Worm (Caenorhabditis elegans) whole organism, L4 larva: ENCODE measurements around the gene F45E10.2.

Source experiments
- R02D3.7 ChIP-seq: fragments of 150-350 bp; sonication (generic microtip); optimal IDR thresholded peaks from 3 replicates; lab custom pipeline; 2014; ENCODE audit warnings: missing biosample characterization, missing genetic modification characterization
- T20F7.1 ChIP-seq: fragments of 200-800 bp; sonication (Bioruptor generic); optimal IDR thresholded peaks from 2 replicates; lab custom pipeline; 2018; ENCODE audit warnings: mild to moderate bottlenecking, missing genetic modification characterization, missing compliant biosample characterization
- T26A8.4 ChIP-seq: fragments of 200-800 bp; sonication (Bioruptor generic); IDR thresholded peaks from 2 replicates; pipeline ENCODE4 v1.3.6; 2022; ENCODE audit warnings: missing genetic modification characterization, missing compliant biosample characterization
- Y48G9A.11 ChIP-seq: fragments of 200-800 bp; sonication (Bioruptor generic); IDR thresholded peaks from 2 replicates; pipeline ENCODE4 v1.3.6; 2022; ENCODE audit warnings: missing genetic modification reagents, missing genetic modification characterization, missing compliant biosample characterization
- Y5F2A.4 ChIP-seq: fragments of 200-800 bp; sonication (Bioruptor generic); optimal IDR thresholded peaks from 2 replicates; lab custom pipeline; 2018; ENCODE audit warnings: mild to moderate bottlenecking, missing genetic modification characterization, missing compliant biosample characterization
- aha-1 ChIP-seq: fragments of 150-350 bp; peaks from one replicate; lab custom pipeline; 2014; ENCODE audit warnings: missing biosample characterization, missing genetic modification characterization
- attf-4 ChIP-seq: sonication (generic microtip); optimal IDR thresholded peaks from 3 replicates; lab custom pipeline; 2017; ENCODE audit warnings: missing biosample characterization, missing genetic modification characterization
- ceh-20 ChIP-seq: fragments of 200-800 bp; sonication (Bioruptor generic); IDR thresholded peaks from 2 replicates; pipeline ENCODE4 v1.3.6; 2022; ENCODE audit warnings: missing genetic modification reagents, missing genetic modification characterization, missing compliant biosample characterization
- ceh-44 ChIP-seq: fragments of 200-800 bp; sonication (Bioruptor generic); IDR thresholded peaks from 2 replicates; pipeline ENCODE4 v1.3.6; 2022; ENCODE audit warnings: missing genetic modification reagents, missing genetic modification characterization, missing compliant biosample characterization
- ceh-62 ChIP-seq: sonication (generic microtip); optimal IDR thresholded peaks from 2 replicates; lab custom pipeline; 2017; ENCODE audit warnings: missing biosample characterization, missing genetic modification characterization
- ceh-82 ChIP-seq: sonication (generic microtip); optimal IDR thresholded peaks from 2 replicates; lab custom pipeline; 2017; ENCODE audit warnings: missing biosample characterization, missing genetic modification characterization
- ces-1 ChIP-seq: fragments of 150-350 bp; sonication (generic microtip); optimal IDR thresholded peaks from 4 replicates; lab custom pipeline; 2014; ENCODE audit warnings: missing biosample characterization, missing genetic modification reagents, missing genetic modification characterization
- ctbp-1 ChIP-seq: fragments of 200-800 bp; sonication (Bioruptor generic); IDR thresholded peaks from 2 replicates; pipeline ENCODE4 v1.3.6; 2022; ENCODE audit warnings: missing genetic modification reagents, missing genetic modification characterization, missing compliant biosample characterization
- dmd-6 ChIP-seq: fragments of 200-800 bp; sonication (Bioruptor generic); IDR thresholded peaks from 2 replicates; pipeline ENCODE4 v1.3.6; 2022; ENCODE audit warnings: missing genetic modification reagents, missing genetic modification characterization, missing compliant biosample characterization
- dmd-8 ChIP-seq: fragments of 200-800 bp; sonication (Bioruptor generic); IDR thresholded peaks from 2 replicates; pipeline ENCODE4 v1.3.6; 2022; ENCODE audit warnings: missing genetic modification characterization, missing compliant biosample characterization
- dmd-9 ChIP-seq: fragments of 200-800 bp; sonication (Bioruptor generic); IDR thresholded peaks from 2 replicates; pipeline ENCODE4 v1.3.6; 2022; ENCODE audit warnings: missing genetic modification reagents, missing genetic modification characterization, missing compliant biosample characterization
- dpl-1 ChIP-seq: fragments of 150-350 bp; optimal IDR thresholded peaks from 2 replicates; lab custom pipeline; 2014; ENCODE audit warnings: missing biosample characterization, missing genetic modification reagents, missing genetic modification characterization
- dve-1 ChIP-seq: sonication (generic microtip); optimal IDR thresholded peaks from 2 replicates; lab custom pipeline; 2017; ENCODE audit warnings: antibody characterized with exemption, mild to moderate bottlenecking, missing genetic modification characterization, missing compliant biosample characterization; ENCODE audit not compliant: insufficient read depth
- egl-27 ChIP-seq: sonication (generic microtip); optimal IDR thresholded peaks from 3 replicates; lab custom pipeline; 2017; ENCODE audit warnings: missing biosample characterization, missing genetic modification reagents, missing genetic modification characterization
- hlh-30 ChIP-seq: sonication (generic microtip); optimal IDR thresholded peaks from 2 replicates; lab custom pipeline; 2017; ENCODE audit warnings: antibody characterized with exemption, mild to moderate bottlenecking, missing genetic modification characterization, missing compliant biosample characterization; ENCODE audit not compliant: insufficient read depth
- hmg-1.1 ChIP-seq: fragments of 200-800 bp; sonication (Bioruptor generic); IDR thresholded peaks from 2 replicates; pipeline ENCODE4 v1.3.6; 2022; ENCODE audit warnings: missing genetic modification reagents, missing genetic modification characterization, missing compliant biosample characterization
- lin-1 ChIP-seq: fragments of 200-800 bp; sonication (Bioruptor generic); IDR thresholded peaks from 2 replicates; pipeline ENCODE4 v1.3.6; 2022; ENCODE audit warnings: missing genetic modification reagents, missing genetic modification characterization, missing compliant biosample characterization
- lin-38 ChIP-seq: fragments of 200-800 bp; sonication (Bioruptor generic); IDR thresholded peaks from 2 replicates; pipeline ENCODE4 v1.3.6; 2022; ENCODE audit warnings: missing genetic modification reagents, missing genetic modification characterization, missing compliant biosample characterization
- lin-39 ChIP-seq: fragments of 150-350 bp; optimal IDR thresholded peaks from 2 replicates; lab custom pipeline; 2014; ENCODE audit warnings: missing biosample characterization, missing genetic modification reagents, missing genetic modification characterization
- lsy-2 ChIP-seq, 2 experiments: fragments of 150-350 bp in 1 of 2; sonication (generic microtip) in 1 of 2; optimal IDR thresholded peaks; 2 replicates each; lab custom pipeline; 2014 to 2017; ENCODE audit warnings: missing biosample characterization in 2 of 2, missing genetic modification characterization in 2 of 2
- mdl-1 ChIP-seq, 2 experiments: fragments of 150-350 bp in 1 of 2; sonication (generic microtip) in 1 of 2; optimal IDR thresholded peaks; 2 replicates each; lab custom pipeline; 2014 to 2017; ENCODE audit warnings: missing biosample characterization in 2 of 2, missing genetic modification characterization in 2 of 2
- mep-1 ChIP-seq: fragments of 150-350 bp; sonication (generic microtip); optimal IDR thresholded peaks from 3 replicates; lab custom pipeline; 2014; ENCODE audit warnings: missing biosample characterization, missing genetic modification characterization
- mes-2 ChIP-seq: sonication (generic microtip); optimal IDR thresholded peaks from 2 replicates; lab custom pipeline; 2016; ENCODE audit warnings: missing genotype, mild to moderate bottlenecking, missing genetic modification characterization, missing compliant biosample characterization; ENCODE audit not compliant: poor library complexity, severe bottlenecking
- mxl-3 ChIP-seq: fragments of 200-800 bp; sonication (Bioruptor generic); optimal IDR thresholded peaks from 2 replicates; lab custom pipeline; 2018; ENCODE audit warnings: mild to moderate bottlenecking, missing genetic modification characterization, missing compliant biosample characterization
- nhr-102 ChIP-seq: sonication (generic microtip); optimal IDR thresholded peaks from 2 replicates; lab custom pipeline; 2016; ENCODE audit warnings: mild to moderate bottlenecking, missing genetic modification characterization, moderate library complexity, missing compliant biosample characterization
- nhr-111 ChIP-seq: fragments of 200-800 bp; sonication (Bioruptor generic); optimal IDR thresholded peaks from 2 replicates; lab custom pipeline; 2018; ENCODE audit warnings: mild to moderate bottlenecking, missing genetic modification characterization, missing compliant biosample characterization
- nhr-28 ChIP-seq: fragments of 150-350 bp; optimal IDR thresholded peaks from 2 replicates; lab custom pipeline; 2014; ENCODE audit warnings: missing biosample characterization, missing genetic modification characterization
- nhr-42 ChIP-seq: fragments of 200-800 bp; sonication (Bioruptor generic); IDR thresholded peaks from 2 replicates; pipeline ENCODE4 v1.3.6; 2022; ENCODE audit warnings: missing genetic modification characterization, missing compliant biosample characterization
- nhr-48 ChIP-seq: sonication (generic microtip); optimal IDR thresholded peaks from 2 replicates; lab custom pipeline; 2016; ENCODE audit warnings: mild to moderate bottlenecking, missing genetic modification characterization, missing compliant biosample characterization
- nhr-6 ChIP-seq: fragments of 150-350 bp; optimal IDR thresholded peaks from 2 replicates; lab custom pipeline; 2014; ENCODE audit warnings: missing biosample characterization, missing genetic modification characterization
- php-3 ChIP-seq: fragments of 200-800 bp; sonication (Bioruptor generic); IDR thresholded peaks from 2 replicates; pipeline ENCODE4 v1.3.6; 2022; ENCODE audit warnings: missing genetic modification reagents, missing genetic modification characterization, missing compliant biosample characterization
- pqm-1 ChIP-seq: sonication (generic microtip); optimal IDR thresholded peaks from 2 replicates; lab custom pipeline; 2017; ENCODE audit warnings: missing biosample characterization, missing genetic modification characterization
- skn-1 ChIP-seq: fragments of 150-350 bp; optimal IDR thresholded peaks from 2 replicates; lab custom pipeline; 2014; ENCODE audit warnings: missing biosample characterization, missing genetic modification characterization
- spr-3 ChIP-seq: fragments of 200-800 bp; sonication (Bioruptor generic); optimal IDR thresholded peaks from 2 replicates; lab custom pipeline; 2018; ENCODE audit warnings: mild to moderate bottlenecking, missing genetic modification characterization, missing compliant biosample characterization
- unc-130 ChIP-seq: sonication (generic microtip); optimal IDR thresholded peaks from 2 replicates; lab custom pipeline; 2016; ENCODE audit warnings: missing genetic modification reagents, missing genetic modification characterization, missing compliant biosample characterization
- zag-1 ChIP-seq: fragments of 150-350 bp; optimal IDR thresholded peaks from 2 replicates; lab custom pipeline; 2014; ENCODE audit warnings: missing biosample characterization, missing genetic modification characterization
- zfp-3 ChIP-seq: fragments of 200-800 bp; sonication (Bioruptor generic); conservative IDR thresholded peaks from 2 replicates; pipeline ENCODE4 v1.3.6; 2022; ENCODE audit warnings: missing genetic modification reagents, missing genetic modification characterization, missing compliant biosample characterization

The F45E10.2 gene

DNA sequence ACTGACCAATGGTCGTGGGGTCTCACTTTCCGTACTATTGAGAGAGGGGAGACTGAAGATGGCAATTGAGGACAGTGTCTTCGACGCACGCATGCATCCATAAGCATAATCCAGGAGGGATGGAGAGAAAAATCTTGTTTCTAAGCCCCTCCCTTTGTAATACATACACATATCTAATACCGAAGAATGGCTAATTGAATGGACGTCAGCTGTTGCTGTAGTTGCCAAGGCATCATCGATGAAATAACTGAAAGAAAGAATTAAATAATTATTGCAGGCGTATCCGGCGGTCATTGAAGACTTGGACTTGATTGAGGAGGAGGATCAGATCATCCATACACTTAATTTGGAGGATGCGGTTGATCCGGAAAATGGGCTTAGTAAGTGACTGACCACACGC lies 29.6 kb downstream of the F45E10.2 start, which contains the start of gene F33A8.7:
Gene F33A8.7 (minus strand): TSS at position 101 of the 400 bp plus-strand sequence.
- TF ChIP-seq Y48G9A.11 (GFP tag; lab: Robert Waterston, UW) (no peak), php-3 (GFP tag; lab: Robert Waterston, UW) (no peak), pqm-1 (tag; lab: Kevin White, UChicago) (no peak), nhr-48 (peak; percentile 25), aha-1 (tag; lab: Kevin White, UChicago) (peak; percentile 5), R02D3.7 (tag; lab: Kevin White, UChicago) (no peak)

DNA sequence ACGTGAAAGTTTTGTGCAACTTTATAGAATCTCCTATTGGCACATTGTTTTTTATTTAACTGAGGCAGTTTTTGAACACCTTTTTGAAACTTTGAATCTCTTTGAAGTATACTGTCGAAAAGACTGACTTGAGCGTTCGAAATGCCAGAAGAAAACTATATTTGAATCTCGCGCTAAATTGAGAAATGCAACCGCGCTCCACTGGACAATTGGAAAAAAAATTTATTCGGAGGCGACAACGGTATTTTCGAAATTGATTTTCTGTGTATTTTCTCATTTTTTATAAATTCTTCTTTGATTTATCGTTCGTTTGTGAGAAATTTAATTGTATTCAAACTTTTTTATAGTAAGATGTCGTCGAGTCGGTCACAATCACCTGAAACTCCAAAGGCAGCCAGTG lies 33.1 kb downstream of the F45E10.2 start, which contains the start of gene let-858:
Gene let-858 (plus strand): TSS at position 348 of the 400 bp plus-strand sequence.
- peak; percentile 95 for TF ChIP-seq lin-38 (GFP tag; lab: Robert Waterston, UW)
- TF ChIP-seq hlh-30 (tag; lab: Kevin White, UChicago), result no peak
- TF ChIP-seq hmg-1.1, result 0 out of 2 replicates have a peak, but pooled peaks have one; percentile 19
- peak; percentile 16 for TF ChIP-seq nhr-102 (tag; lab: Kevin White, UChicago)
- peak; percentile 6 for TF ChIP-seq dve-1 (tag; lab: Kevin White, UChicago)
- no peak for TF ChIP-seq Y5F2A.4
- peak; percentile 95 for TF ChIP-seq dpl-1
- TF ChIP-seq pqm-1 (tag; lab: Kevin White, UChicago), result no peak
- TF ChIP-seq lsy-2 (tag; optimal IDR thresholded peaks at IDR 0.05; lab: Kevin White, UChicago), result peak in 1 of 2 experiments; percentile 75
- no peak for TF ChIP-seq attf-4
- peak; percentile 11 for TF ChIP-seq nhr-28 (tag; lab: Kevin White, UChicago)
- no peak for TF ChIP-seq T20F7.1
- peak; percentile 51 for TF ChIP-seq aha-1 (tag; lab: Kevin White, UChicago)
- no peak for TF ChIP-seq ctbp-1 (GFP tag; lab: Robert Waterston, UW)
- TF ChIP-seq mes-2 (tag; lab: Kevin White, UChicago), result peak; percentile 69

DNA sequence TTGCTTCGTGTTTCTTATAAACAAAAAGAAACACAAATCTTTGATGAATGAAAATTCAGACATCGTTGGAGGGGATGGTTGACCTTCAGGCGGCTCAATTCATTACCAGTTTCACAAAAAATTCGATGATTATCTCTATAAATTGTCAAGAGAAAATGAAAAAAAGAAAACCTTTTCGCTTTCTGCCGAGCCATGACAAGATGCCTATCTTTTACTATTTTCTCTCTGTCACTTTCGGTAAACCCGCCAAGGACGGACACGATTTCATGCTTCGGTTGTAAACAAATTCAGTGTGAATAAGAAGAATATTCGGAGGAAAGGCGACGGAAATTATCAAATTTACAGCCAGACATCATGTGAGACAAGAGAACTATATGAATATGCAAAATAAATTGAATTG lies 34.4 kb downstream of the F45E10.2 start:
- TF ChIP-seq dmd-6, result no peak
- no peak for TF ChIP-seq lin-39
- no peak for TF ChIP-seq egl-27 (tag; lab: Kevin White, UChicago)
- no peak for TF ChIP-seq nhr-6 (tag; lab: Kevin White, UChicago)
- no peak for TF ChIP-seq ceh-20 (GFP tag; lab: Robert Waterston, UW)
- TF ChIP-seq dmd-8, result no peak
- TF ChIP-seq zfp-3, result no peak
- no peak for TF ChIP-seq mdl-1 (tag; optimal IDR thresholded peaks at IDR 0.05; lab: Kevin White, UChicago)
- TF ChIP-seq dve-1 (tag; lab: Kevin White, UChicago), result no peak
- no peak for TF ChIP-seq ces-1 (GFP tag; lab: Kevin White, UChicago)
- no peak for TF ChIP-seq ceh-44 (GFP tag; lab: Robert Waterston, UW)

DNA sequence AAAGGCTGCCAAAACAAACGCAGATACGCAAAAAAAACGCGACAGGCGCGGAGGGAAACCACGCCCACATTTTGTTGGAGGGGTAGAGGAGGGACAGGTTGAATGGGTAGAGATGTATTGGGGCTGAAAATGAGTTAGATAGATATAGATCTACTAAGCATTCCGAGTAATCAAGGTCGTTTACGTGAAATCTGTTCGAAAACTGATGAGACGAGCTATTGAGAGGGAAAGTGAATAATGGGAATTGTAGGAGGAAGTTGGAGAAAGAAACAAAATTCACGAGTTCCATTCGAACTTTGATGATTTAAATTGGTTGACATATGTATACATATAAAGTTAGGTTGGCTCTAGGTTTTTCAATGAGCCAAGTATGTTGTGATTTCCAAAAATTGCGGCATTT lies 38.2 kb downstream of the F45E10.2 start:
- TF ChIP-seq ceh-82 (tag; lab: Kevin White, UChicago) (no peak), spr-3 (no peak), ceh-62 (no peak), ces-1 (GFP tag; lab: Kevin White, UChicago) (no peak), T26A8.4 (GFP tag; lab: Robert Waterston, UW) (no peak), nhr-42 (no peak), zag-1 (no peak), dmd-6 (no peak), nhr-111 (no peak), lin-1 (GFP tag; lab: Robert Waterston, UW) (no peak), skn-1 (tag; lab: Kevin White, UChicago) (no peak), mep-1 (no peak), unc-130 (no peak), dmd-9 (GFP tag; lab: Robert Waterston, UW) (no peak), mxl-3 (GFP tag; lab: Kevin White, UChicago) (no peak)
